Worm (Caenorhabditis elegans) whole organism, L3 larva: ENCODE measurements around the gene Y75B8A.13.

Experiments
- elt-2 ChIP-seq: sonication (generic microtip); optimal IDR thresholded peaks from 2 replicates; lab custom pipeline; 2016; ENCODE audit warnings: missing genetic modification reagents, mild to moderate bottlenecking, missing genetic modification characterization, missing compliant biosample characterization
- hmg-11 ChIP-seq: sonication (generic microtip); optimal IDR thresholded peaks from 2 replicates; lab custom pipeline; 2016; ENCODE audit warnings: missing genetic modification characterization, missing compliant biosample characterization
- nhr-11 ChIP-seq: fragments of 150-350 bp; optimal IDR thresholded peaks from 2 replicates; lab custom pipeline; 2014; ENCODE audit warnings: missing biosample characterization, missing genetic modification characterization
- nhr-237 ChIP-seq: fragments of 150-350 bp; optimal IDR thresholded peaks from 2 replicates; lab custom pipeline; 2014; ENCODE audit warnings: missing biosample characterization, missing genetic modification characterization
- nhr-43 ChIP-seq: sonication (generic microtip); optimal IDR thresholded peaks from 2 replicates; lab custom pipeline; 2016; ENCODE audit warnings: mild to moderate bottlenecking, missing genetic modification characterization, missing compliant biosample characterization; ENCODE audit not compliant: poor library complexity, severe bottlenecking
- nhr-77 ChIP-seq: fragments of 150-350 bp; optimal IDR thresholded peaks from 2 replicates; lab custom pipeline; 2014; ENCODE audit warnings: missing biosample characterization, missing genetic modification characterization
- pha-4 ChIP-seq: fragments of 150-350 bp; optimal IDR thresholded peaks from 2 replicates; lab custom pipeline; 2014; ENCODE audit warnings: missing biosample characterization, missing genetic modification reagents, missing genetic modification characterization
- snpc-4 ChIP-seq: fragments of 150-350 bp; optimal IDR thresholded peaks from 2 replicates; lab custom pipeline; 2014; ENCODE audit warnings: missing biosample characterization, missing genetic modification characterization
- ztf-11 ChIP-seq: fragments of 150-350 bp; optimal IDR thresholded peaks from 2 replicates; lab custom pipeline; 2014; ENCODE audit warnings: missing biosample characterization, missing genetic modification characterization

- TF ChIP-seq snpc-4 (tag; lab: Kevin White, UChicago) (no peak), ztf-11 (tag; lab: Kevin White, UChicago) (no peak), nhr-43 (tag; lab: Kevin White, UChicago) (no peak), nhr-11 (tag; lab: Kevin White, UChicago) (no peak), nhr-237 (tag; lab: Kevin White, UChicago) (no peak), elt-2 (tag; lab: Kevin White, UChicago) (peak; percentile 36), nhr-77 (no peak), hmg-11 (tag; lab: Kevin White, UChicago) (no peak), pha-4 (tag; lab: Kevin White, UChicago) (no peak)
Observed at ce11 chrIII:12188236-12188635, 27.3 kb downstream of the Y75B8A.13 start.
